Fruit fly (Drosophila melanogaster) whole organism, larva: ENCODE data around the gene CG13058.

Experiments
- noc ChIP-seq: fragments of 200-800 bp; sonication (Bioruptor generic); optimal IDR thresholded peaks from 3 replicates; lab custom pipeline; 2019; ENCODE audit warnings: missing biosample characterization, mild to moderate bottlenecking, missing genetic modification characterization, moderate library complexity

CG13058 gene

dm6 chr3L:16308380-16308779, 20.3 kb upstream of the CG13058 start, which contains the start of gene CG13042:
TSS of gene CG13042 (minus strand) at chr3L:16308480.
- no peak for TF ChIP-seq noc (tag; lab: Kevin White, UChicago)

dm6 chr3L:16309972-16310371, 18.7 kb upstream of the CG13058 start:
- peak; percentile 61 for TF ChIP-seq noc (tag; lab: Kevin White, UChicago)

- TF ChIP-seq noc (tag; lab: Kevin White, UChicago): no peak
Observed at dm6 chr3L:16313985-16314384, 14.7 kb upstream of the CG13058 start, which contains the start of gene CG13062. TSS of gene CG13062 (plus strand) at chr3L:16314285.

- TF ChIP-seq noc (tag; lab: Kevin White, UChicago): no peak
Observed at dm6 chr3L:16317724-16318123, 10.9 kb upstream of the CG13058 start, which contains the start of gene Nplp3. TSS of gene Nplp3 (plus strand) at chr3L:16318024.

- TF ChIP-seq noc (tag; lab: Kevin White, UChicago): no peak
Observed at dm6 chr3L:16319399-16319906, 9.2 kb upstream of the CG13058 start, which contains the start of the genes CG13041 and CG13060. TSS of gene CG13041 (minus strand) at chr3L:16319526. TSS of gene CG13060 (plus strand) at chr3L:16319856.

dm6 chr3L:16321172-16321571, 7.5 kb upstream of the CG13058 start, which contains the start of gene CG42718:
TSS of gene CG42718 (minus strand) at chr3L:16321272.
- no peak for TF ChIP-seq noc (tag; lab: Kevin White, UChicago)

- no peak for TF ChIP-seq noc (tag; lab: Kevin White, UChicago)
Observed at dm6 chr3L:16323372-16323771, 5.3 kb upstream of the CG13058 start, which contains the start of gene CG13059. TSS of gene CG13059 (plus strand) at chr3L:16323672.

dm6 chr3L:16326657-16327056, 2.0 kb upstream of the CG13058 start, which contains the start of the genes CG13040 and CG13039:
TSS of gene CG13040 (minus strand) at chr3L:16326757.
TSS of gene CG13039 (minus strand) at chr3L:16326762.
- TF ChIP-seq noc (tag; lab: Kevin White, UChicago): no peak

dm6 chr3L:16327776-16328175, 865 bp upstream of the CG13058 start, which contains the start of gene CG13038:
TSS of gene CG13038 (minus strand) at chr3L:16327893.
- TF ChIP-seq noc (tag; lab: Kevin White, UChicago): no peak

- TF ChIP-seq noc (tag; lab: Kevin White, UChicago): no peak
Observed at dm6 chr3L:16329495-16329894, 854 bp downstream of the CG13058 start, which contains the start of gene CG33061. TSS of gene CG33061 (plus strand) at chr3L:16329795.

dm6 chr3L:16330740-16331139, 2.1 kb downstream of the CG13058 start, which contains the start of gene CG33060:
TSS of gene CG33060 (plus strand) at chr3L:16331040.
- no peak for TF ChIP-seq noc (tag; lab: Kevin White, UChicago)

dm6 chr3L:16331633-16332032, 3.0 kb downstream of the CG13058 start, which contains the start of gene retinin:
TSS of gene retinin (plus strand) at chr3L:16331933.
- TF ChIP-seq noc (tag; lab: Kevin White, UChicago): no peak

dm6 chr3L:16333013-16333412, 4.4 kb downstream of the CG13058 start, which contains the start of gene CG13056:
TSS of gene CG13056 (plus strand) at chr3L:16333313.
- TF ChIP-seq noc (tag; lab: Kevin White, UChicago): no peak

- no peak for TF ChIP-seq noc (tag; lab: Kevin White, UChicago)
Observed at dm6 chr3L:16334876-16335275, 6.2 kb downstream of the CG13058 start.

dm6 chr3L:16337739-16338138, 9.1 kb downstream of the CG13058 start:
- TF ChIP-seq noc (tag; lab: Kevin White, UChicago): no peak

dm6 chr3L:16338703-16339102, 10.1 kb downstream of the CG13058 start, which contains the start of gene CG4998:
TSS of gene CG4998 (plus strand) at chr3L:16339003.
- no peak for TF ChIP-seq noc (tag; lab: Kevin White, UChicago)

- no peak for TF ChIP-seq noc (tag; lab: Kevin White, UChicago)
Observed at dm6 chr3L:16339463-16339862, 10.8 kb downstream of the CG13058 start.
